Worm (Caenorhabditis elegans) whole organism, L3 larva: ENCODE measurements around the gene bus-5.

ENCODE experiments used
- ZK546.5 ChIP-seq: sonication (generic microtip); optimal IDR thresholded peaks from 2 replicates; lab custom pipeline; 2017; ENCODE audit warnings: missing biosample characterization, missing genetic modification characterization
- nfya-1 ChIP-seq: sonication (generic microtip); optimal IDR thresholded peaks from 2 replicates; lab custom pipeline; 2017; ENCODE audit warnings: missing genetic modification characterization, mild to moderate bottlenecking, missing compliant biosample characterization, antibody characterized with exemption, moderate library complexity; ENCODE audit not compliant: insufficient read depth
- nhr-11 ChIP-seq: fragments of 150-350 bp; optimal IDR thresholded peaks from 2 replicates; lab custom pipeline; 2014; ENCODE audit warnings: missing biosample characterization, missing genetic modification characterization
- sea-2 ChIP-seq: fragments of 150-350 bp; sonication (generic microtip); optimal IDR thresholded peaks from 4 replicates; lab custom pipeline; 2014; ENCODE audit warnings: missing biosample characterization, missing genetic modification reagents, missing genetic modification characterization
- zag-1 ChIP-seq: fragments of 150-350 bp; optimal IDR thresholded peaks from 2 replicates; lab custom pipeline; 2014; ENCODE audit warnings: missing biosample characterization, missing genetic modification characterization

- TF ChIP-seq ZK546.5 (tag; lab: Kevin White, UChicago) (no peak), sea-2 (GFP tag; lab: Kevin White, UChicago) (no peak), nfya-1 (tag; lab: Kevin White, UChicago) (no peak), nhr-11 (tag; lab: Kevin White, UChicago) (no peak), zag-1 (tag; lab: Kevin White, UChicago) (no peak)
Measured at ce11 chrX:2093169-2093568, 19.7 kb downstream of the bus-5 start, which contains the start of gene col-164.
